Worm (Caenorhabditis elegans): ENCODE results near the gene sra-29.
A peak's percentile ranks its signal among the peaks of the same experiment; 100 is the strongest.

Gene sra-29

DNA sequence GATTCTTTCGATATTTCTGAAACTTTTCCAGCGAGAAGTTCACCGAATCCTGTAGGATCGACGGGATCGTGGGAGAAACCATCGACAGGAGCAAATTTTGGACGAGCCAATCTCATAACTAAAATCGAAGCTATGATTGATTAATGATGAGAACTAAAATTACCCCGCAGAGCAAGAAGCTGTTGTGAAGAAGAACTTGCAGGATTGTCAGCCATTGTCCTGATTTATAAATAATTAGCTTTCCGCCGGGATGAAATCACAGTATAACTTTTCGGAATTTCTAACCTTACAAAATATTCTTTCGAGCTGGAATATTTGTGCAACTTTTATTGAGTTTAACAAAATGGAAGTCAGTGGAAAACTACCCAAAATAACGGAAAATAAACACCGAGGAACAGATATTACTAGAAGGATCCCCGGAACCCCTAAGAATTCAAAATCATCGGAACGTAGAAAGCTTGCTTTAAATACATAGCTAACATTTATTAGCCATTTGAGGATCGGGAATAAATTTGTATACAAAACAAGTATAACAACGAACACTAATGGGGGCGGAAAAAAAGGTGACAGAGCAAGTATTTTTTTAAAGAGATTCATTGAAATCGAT is 11.8 kb upstream of the sra-29 start, which contains the start of gene C56C10.7:
TSS of gene C56C10.7 (minus strand) at position 312 of the 607 bp plus-strand sequence.
- TF ChIP-seq elt-1 (tag; optimal IDR thresholded peaks at IDR 0.05) (no peak), unc-55 (GFP tag; optimal IDR thresholded peaks at IDR 0.05) (no peak), mab-5 (tag; optimal IDR thresholded peaks at IDR 0.05) (no peak), sma-3 (GFP tag; optimal IDR thresholded peaks at IDR 0.05) (peak; percentile 33), nhr-10 (tag; optimal IDR thresholded peaks at IDR 0.05) (no peak), lsy-2 (tag; optimal IDR thresholded peaks at IDR 0.05) (peak; percentile 25 to 50), nhr-77 (tag; optimal IDR thresholded peaks at IDR 0.05) (no peak), crh-2 (tag; optimal IDR thresholded peaks at IDR 0.05) (peak; percentile 51), ama-1 (optimal IDR thresholded peaks at IDR 0.05) (peak; percentile 40), ztf-4 (tag; optimal IDR thresholded peaks at IDR 0.05) (peak; percentile 69), sma-9 (GFP tag; optimal IDR thresholded peaks at IDR 0.05) (peak; percentile 27), sma-9 (tag; optimal IDR thresholded peaks at IDR 0.05) (no peak)

DNA sequence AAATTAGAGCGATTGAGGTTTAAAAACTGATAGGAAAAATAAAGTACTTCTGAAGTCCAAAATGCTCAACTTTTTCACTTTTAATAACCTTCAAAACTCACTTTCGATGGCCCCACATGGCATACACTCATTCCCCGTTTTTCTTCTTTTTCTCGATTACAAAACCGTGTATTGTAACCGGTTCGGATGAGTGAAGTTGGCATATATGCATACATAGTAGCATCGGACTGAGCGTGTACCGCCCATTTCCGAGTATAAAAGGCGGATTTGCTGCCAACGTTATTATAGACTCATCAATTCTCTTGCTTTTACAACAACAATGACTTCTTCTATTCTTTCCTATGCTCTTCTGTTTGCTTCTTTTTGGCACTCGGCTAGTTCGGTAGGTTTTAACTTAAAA is 7.2 kb upstream of the sra-29 start, which contains the start of gene C56C10.4:
TSS of gene C56C10.4 (plus strand) at position 301 of the 400 bp plus-strand sequence.
- TF ChIP-seq sma-3 (GFP tag; optimal IDR thresholded peaks at IDR 0.05) (no peak), C34F6.9 (tag; optimal IDR thresholded peaks at IDR 0.05) (no peak), gmeb-1 (tag; optimal IDR thresholded peaks at IDR 0.05) (no peak), nhr-77 (tag; optimal IDR thresholded peaks at IDR 0.05) (no peak), unc-55 (GFP tag; optimal IDR thresholded peaks at IDR 0.05) (no peak), lin-39 (tag; optimal IDR thresholded peaks at IDR 0.05) (no peak), dmd-4 (tag; optimal IDR thresholded peaks at IDR 0.05) (no peak), snpc-4 (tag; optimal IDR thresholded peaks at IDR 0.05) (no peak), elt-3 (tag; optimal IDR thresholded peaks at IDR 0.05) (no peak)

DNA sequence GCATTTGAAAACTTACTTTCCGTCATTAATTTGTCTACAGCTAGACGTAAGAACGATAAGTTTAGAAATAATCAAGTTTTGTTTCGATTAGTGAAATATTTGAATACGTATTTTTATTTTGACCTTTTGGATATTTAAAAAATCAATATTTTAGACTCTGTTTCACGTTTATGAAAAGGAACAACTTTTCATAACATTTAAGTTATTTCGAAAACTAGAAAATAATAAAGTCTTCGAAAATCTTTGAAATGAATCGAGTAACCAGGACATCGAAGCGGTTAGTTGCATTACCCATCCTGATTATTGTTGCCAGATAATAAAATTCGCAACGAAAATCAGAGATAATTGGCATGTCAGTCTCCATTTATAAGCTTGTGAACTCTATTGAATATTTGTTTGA is 5.7 kb upstream of the sra-29 start, which contains the start of gene C56C10.6:
TSS of gene C56C10.6 (minus strand) at position 101 of the 400 bp plus-strand sequence.
- TF ChIP-seq nhr-25 (tag; optimal IDR thresholded peaks at IDR 0.05) (no peak), ztf-4 (tag; optimal IDR thresholded peaks at IDR 0.05) (no peak), nhr-12 (tag; optimal IDR thresholded peaks at IDR 0.05) (no peak), sma-3 (GFP tag; optimal IDR thresholded peaks at IDR 0.05) (no peak), zag-1 (tag; optimal IDR thresholded peaks at IDR 0.05) (no peak)

DNA sequence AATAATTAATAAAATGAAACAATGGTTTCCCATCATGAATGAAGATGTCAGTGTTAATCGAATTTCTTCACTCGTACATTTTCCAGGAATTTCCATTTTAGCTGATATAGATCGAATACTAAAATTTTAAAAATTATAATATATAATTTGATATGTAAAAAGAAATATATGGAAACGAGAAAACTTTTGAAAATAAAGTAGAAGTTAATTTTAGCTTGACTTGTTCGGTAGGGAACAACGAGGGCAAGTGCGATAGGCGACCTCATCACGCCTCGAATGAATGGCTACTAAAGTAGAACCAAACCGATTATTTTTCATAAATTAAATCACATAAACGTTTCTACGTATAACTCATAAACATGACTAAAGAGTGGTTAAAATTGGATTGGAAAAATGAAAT is 2.8 kb upstream of the sra-29 start, which contains the start of gene sra-31:
TSS of gene sra-31 (minus strand) at position 101 of the 400 bp plus-strand sequence.
- TF ChIP-seq unc-39 (tag; optimal IDR thresholded peaks at IDR 0.05): no peak
- TF ChIP-seq ztf-4 (tag; optimal IDR thresholded peaks at IDR 0.05): no peak
- no peak for TF ChIP-seq dmd-4 (tag; optimal IDR thresholded peaks at IDR 0.05)
- TF ChIP-seq nhr-10 (tag; optimal IDR thresholded peaks at IDR 0.05): no peak
- no peak for TF ChIP-seq nhr-12 (tag; optimal IDR thresholded peaks at IDR 0.05)

DNA sequence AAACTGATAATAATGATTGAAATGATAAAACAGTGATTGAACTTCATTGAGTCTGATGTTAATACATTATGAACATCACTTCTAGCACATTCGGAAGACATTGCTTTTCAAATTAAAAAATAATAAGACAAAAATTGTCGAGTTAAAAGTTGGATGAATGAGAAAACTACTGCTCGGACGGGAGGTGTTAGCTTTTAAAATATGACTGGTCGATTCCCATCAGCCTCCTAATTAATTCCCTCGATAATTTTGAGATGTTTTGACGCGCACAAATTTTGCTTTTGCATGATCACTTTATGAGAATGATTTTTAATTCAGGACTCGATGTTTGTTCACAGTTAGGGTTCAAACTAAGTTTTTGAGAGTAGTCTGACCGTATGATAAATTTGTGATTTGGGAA is 1.9 kb downstream of the sra-29 start, which contains the start of gene sra-28:
TSS of gene sra-28 (minus strand) at position 101 of the 400 bp plus-strand sequence.
- no peak for TF ChIP-seq ceh-82 (tag; optimal IDR thresholded peaks at IDR 0.05)
- no peak for TF ChIP-seq snpc-4 (tag; optimal IDR thresholded peaks at IDR 0.05)
- TF ChIP-seq mbf-1 (tag; optimal IDR thresholded peaks at IDR 0.05): no peak
- no peak for TF ChIP-seq nhr-129 (tag; optimal IDR thresholded peaks at IDR 0.05)
- TF ChIP-seq blmp-1 (tag; optimal IDR thresholded peaks at IDR 0.05; ENCODE audit: insufficient read depth): no peak
- TF ChIP-seq nhr-21 (tag; optimal IDR thresholded peaks at IDR 0.05): no peak
- no peak for TF ChIP-seq mab-5 (tag; optimal IDR thresholded peaks at IDR 0.05)
- TF ChIP-seq Y55F3AM.14 (GFP tag; optimal IDR thresholded peaks at IDR 0.05): no peak
- no peak for TF ChIP-seq R02D3.7 (tag; optimal IDR thresholded peaks at IDR 0.05)
- no peak for TF ChIP-seq nhr-6 (tag; optimal IDR thresholded peaks at IDR 0.05)
- no peak for TF ChIP-seq ama-1 (optimal IDR thresholded peaks at IDR 0.05)
- TF ChIP-seq unc-62 (GFP tag; optimal IDR thresholded peaks at IDR 0.05): no peak
- TF ChIP-seq fos-1 (tag; optimal IDR thresholded peaks at IDR 0.05): no peak

DNA sequence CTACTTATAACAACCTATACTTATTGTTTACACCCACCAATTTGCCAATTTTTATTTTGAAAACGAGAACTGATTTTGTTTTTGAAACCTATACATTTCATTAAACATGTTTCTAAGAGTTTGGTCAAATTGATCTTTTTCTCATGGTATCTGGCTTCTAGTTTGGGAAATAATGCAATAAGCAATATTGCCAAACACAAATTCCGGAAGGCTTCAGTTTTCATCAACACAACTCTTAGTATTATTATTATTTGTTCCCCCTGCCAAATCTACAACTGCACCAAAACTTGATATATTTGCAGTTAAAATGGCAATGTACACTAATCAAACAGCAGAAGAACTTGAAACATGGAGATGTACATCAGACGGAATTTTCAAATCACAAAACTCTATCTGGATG is 6.8 kb downstream of the sra-29 start, which contains the start of gene sra-27:
TSS of gene sra-27 (plus strand) at position 301 of the 400 bp plus-strand sequence.
- TF ChIP-seq C34F6.9 (tag; optimal IDR thresholded peaks at IDR 0.05) (no peak), fos-1 (tag; optimal IDR thresholded peaks at IDR 0.05) (no peak), lin-13 (GFP tag; optimal IDR thresholded peaks at IDR 0.05) (no peak), unc-62 (GFP tag; optimal IDR thresholded peaks at IDR 0.05) (no peak), nhr-21 (tag; optimal IDR thresholded peaks at IDR 0.05) (no peak), sma-9 (GFP tag; optimal IDR thresholded peaks at IDR 0.05) (no peak), sma-9 (tag; optimal IDR thresholded peaks at IDR 0.05) (no peak)

Data from whole organism, L2 larva.